Fruit fly (Drosophila melanogaster) whole organism, pupa: ENCODE results near the gene CG32625.

Experiments used
- CG14655 ChIP-seq: fragments of 200-800 bp; sonication (Bioruptor generic); optimal IDR thresholded peaks from 3 replicates; lab custom pipeline; 2017; ENCODE audit warnings: mild to moderate bottlenecking, missing biosample characterization, missing genetic modification reagents, missing genetic modification characterization
- CG8159 ChIP-seq: fragments of 200-800 bp; sonication (Bioruptor generic); optimal IDR thresholded peaks from 3 replicates; lab custom pipeline; 2018; ENCODE audit warnings: missing biosample characterization, mild to moderate bottlenecking, missing genetic modification characterization, moderate library complexity
- CG9948 ChIP-seq: fragments of 200-800 bp; sonication (Bioruptor generic); optimal IDR thresholded peaks from 2 replicates; lab custom pipeline; 2018; ENCODE audit warnings: missing biosample characterization, mild to moderate bottlenecking, missing genetic modification characterization, moderate library complexity
- D1 ChIP-seq: fragments of 200-800 bp; sonication (Bioruptor generic); optimal IDR thresholded peaks from 2 replicates; lab custom pipeline; 2018; ENCODE audit warnings: missing biosample characterization, mild to moderate bottlenecking, missing genetic modification characterization, moderate library complexity
- fd96Ca ChIP-seq: fragments of 200-800 bp; sonication (Bioruptor generic); IDR thresholded peaks from 3 replicates; pipeline ENCODE4 v1.3.6; 2022; ENCODE audit warnings: missing biosample characterization, missing genetic modification characterization

DNA sequence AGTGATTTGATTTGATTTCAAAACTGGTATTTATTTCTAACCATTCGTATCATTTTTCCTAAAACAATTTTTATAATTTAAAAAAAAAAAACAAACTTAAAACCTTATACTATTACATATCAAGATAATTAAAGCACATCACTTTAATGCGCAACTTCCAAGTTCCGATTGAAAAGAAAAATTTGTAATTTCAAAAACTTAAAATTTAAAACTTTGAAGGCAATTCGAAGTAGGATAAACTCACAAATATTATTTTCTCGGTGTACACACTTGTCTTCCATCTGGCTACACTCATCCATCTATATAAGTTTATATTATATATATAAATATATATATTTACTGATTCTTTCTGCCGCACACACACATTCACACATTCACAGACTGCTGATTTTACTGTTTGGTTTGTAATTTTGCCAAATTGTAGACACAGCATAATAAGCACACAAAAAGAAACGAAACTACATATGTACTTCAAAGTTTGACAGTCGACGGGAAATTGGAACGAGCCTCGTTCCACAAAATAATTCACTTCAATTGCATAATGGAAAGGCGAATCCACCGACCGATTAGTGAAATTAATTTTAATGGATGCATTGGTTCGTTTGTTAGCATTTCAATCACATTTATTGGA lies 29.5 kb upstream of the CG32625 start:
- no peak for TF ChIP-seq CG8159 (tag; lab: Kevin White, UChicago)
- TF ChIP-seq D1 (tag; lab: Kevin White, UChicago) = no peak
- no peak for TF ChIP-seq CG14655 (GFP tag; lab: Kevin White, UChicago)
- TF ChIP-seq CG9948 (tag; lab: Kevin White, UChicago) = no peak
- TF ChIP-seq fd96Ca = no peak
